Fruit fly (Drosophila melanogaster): ENCODE results near the gene laf.

- TF ChIP-seq CG8478 (optimal IDR thresholded peaks at IDR 0.05) (no peak), CTCF (optimal IDR thresholded peaks at IDR 0.05) (no peak)
Measured at dm6 chr3R:4858018-4858417, 20.3 kb downstream of the laf start.

Data from S2 (cell line).